Fruit fly (Drosophila melanogaster) Kc167 (cell line): ENCODE data around the gene CG42758.

Experiments
- Myc ChIP-seq: fragments of >200 bp; optimal IDR thresholded peaks from 2 replicates; lab custom pipeline; 2017; ENCODE audit warnings: missing external identifiers
- Sin3A ChIP-seq: fragments of >200 bp; optimal IDR thresholded peaks from 2 replicates; lab custom pipeline; 2018; ENCODE audit warnings: missing external identifiers
- insv ChIP-seq: fragments of >200 bp; optimal IDR thresholded peaks from 3 replicates; lab custom pipeline; 2018; ENCODE audit warnings: missing external identifiers
- psq ChIP-seq: fragments of >200 bp; optimal IDR thresholded peaks from 2 replicates; lab custom pipeline; 2017; ENCODE audit warnings: missing external identifiers
- ttk ChIP-seq: sonication (Bioruptor generic); optimal IDR thresholded peaks from 2 replicates; lab custom pipeline; 2017; ENCODE audit warnings: missing external identifiers

DNA sequence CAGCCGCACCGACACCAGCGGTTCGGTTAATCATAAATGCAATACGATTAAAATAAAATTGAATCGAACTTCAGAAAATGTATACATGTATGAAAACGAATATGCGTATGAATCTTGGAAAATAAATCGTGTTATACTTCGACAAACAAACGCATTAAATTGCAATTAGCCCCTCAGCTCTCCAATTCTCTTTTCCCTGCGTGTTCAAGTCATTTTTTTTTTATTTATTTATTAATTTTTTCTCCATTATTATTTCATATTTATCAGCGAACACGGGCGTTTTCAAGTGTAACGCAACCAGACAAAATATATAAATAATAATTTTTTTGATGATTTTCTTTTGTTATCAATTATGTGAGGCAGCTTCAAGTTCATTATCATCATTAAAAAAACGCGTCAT lies 47.9 kb downstream of the CG42758 start:
- no peak for TF ChIP-seq ttk (lab: Kevin White, UChicago)
- no peak for TF ChIP-seq insv (lab: Kevin White, UChicago)
- no peak for TF ChIP-seq Sin3A (lab: Kevin White, UChicago)
- TF ChIP-seq Myc, result no peak
- TF ChIP-seq psq (lab: Kevin White, UChicago), result no peak
